Fruit fly (Drosophila melanogaster) whole organism, embryonic: ENCODE data around the gene CG5180.

Experiments
- ATbp ChIP-seq: fragments of 200-800 bp; sonication (Bioruptor generic); optimal IDR thresholded peaks from 2 replicates; lab custom pipeline; 2017; ENCODE audit warnings: missing biosample characterization, mild to moderate bottlenecking, missing genetic modification characterization, missing genetic modification reagents
- Atf-2 ChIP-seq: fragments of 200-800 bp; sonication (Bioruptor generic); optimal IDR thresholded peaks from 2 replicates; lab custom pipeline; 2016; ENCODE audit warnings: missing biosample characterization, missing genetic modification characterization
- Blimp-1 ChIP-seq: fragments of 200-800 bp; sonication (Bioruptor generic); optimal IDR thresholded peaks from 3 replicates; lab custom pipeline; 2018; ENCODE audit warnings: missing biosample characterization, missing genetic modification characterization, mild to moderate bottlenecking, moderate library complexity, missing genetic modification reagents
- CG10147 ChIP-seq: fragments of 200-800 bp; sonication (Bioruptor generic); optimal IDR thresholded peaks from 2 replicates; lab custom pipeline; 2019; ENCODE audit warnings: missing biosample characterization, mild to moderate bottlenecking, missing genetic modification characterization, moderate library complexity
- CG10979 ChIP-seq: fragments of 200-800 bp; sonication (Bioruptor generic); optimal IDR thresholded peaks from 2 replicates; lab custom pipeline; 2018; ENCODE audit warnings: missing biosample characterization, mild to moderate bottlenecking, missing genetic modification characterization, moderate library complexity
- CG11456 ChIP-seq: fragments of 200-800 bp; sonication (Bioruptor generic); IDR thresholded peaks from 3 replicates; pipeline ENCODE4 v1.3.6; 2022; ENCODE audit warnings: missing biosample characterization, missing genetic modification characterization
- CG11560 ChIP-seq: fragments of 200-800 bp; sonication (Bioruptor generic); IDR thresholded peaks from 3 replicates; pipeline ENCODE4 v1.3.6; 2022; ENCODE audit warnings: missing biosample characterization, missing genetic modification characterization
- CG11696 ChIP-seq: fragments of 200-800 bp; sonication (Bioruptor generic); IDR thresholded peaks from 2 replicates; pipeline ENCODE4 v1.3.6; 2022; ENCODE audit warnings: missing biosample characterization, missing genetic modification characterization
- CG14710 ChIP-seq: fragments of 200-800 bp; sonication (Bioruptor generic); optimal IDR thresholded peaks from 3 replicates; lab custom pipeline; 2019; ENCODE audit warnings: missing biosample characterization, mild to moderate bottlenecking, missing genetic modification characterization, moderate library complexity
- CG14965 ChIP-seq: fragments of 200-800 bp; sonication (Bioruptor generic); optimal IDR thresholded peaks from 2 replicates; lab custom pipeline; 2016; ENCODE audit warnings: missing biosample characterization, missing genetic modification characterization, borderline replicate concordance
- CG3281 ChIP-seq: fragments of 200-800 bp; sonication (Bioruptor generic); optimal IDR thresholded peaks from 3 replicates; lab custom pipeline; 2017; ENCODE audit warnings: missing biosample characterization, mild to moderate bottlenecking, missing genetic modification characterization
- CG34224 ChIP-seq: fragments of 200-800 bp; sonication (Bioruptor generic); IDR thresholded peaks from 3 replicates; pipeline ENCODE4 v1.3.6; 2022; ENCODE audit warnings: missing biosample characterization, missing genetic modification characterization; ENCODE audit not compliant: partially characterized antibody
- CG34422 ChIP-seq: fragments of 200-800 bp; sonication (Bioruptor generic); IDR thresholded peaks from 3 replicates; pipeline ENCODE4 v1.3.6; 2022; ENCODE audit warnings: missing biosample characterization, missing genetic modification characterization
- CG5245 ChIP-seq: fragments of 200-800 bp; sonication (Bioruptor generic); optimal IDR thresholded peaks from 3 replicates; lab custom pipeline; 2016; ENCODE audit warnings: missing biosample characterization, missing genetic modification characterization
- CG6683 ChIP-seq: fragments of 200-800 bp; sonication (Bioruptor generic); optimal IDR thresholded peaks from 2 replicates; lab custom pipeline; 2017; ENCODE audit warnings: missing biosample characterization, mild to moderate bottlenecking, missing genetic modification characterization, missing genetic modification reagents
- CG8290 ChIP-seq, 3 experiments: fragments of 200-800 bp; sonication (Bioruptor generic); optimal IDR thresholded peaks; 2 replicates each; lab custom pipeline; 2016 to 2019; ENCODE audit warnings: missing biosample characterization in 3 of 3, missing genetic modification characterization in 3 of 3, mild to moderate bottlenecking in 2 of 3, moderate library complexity in 1 of 3
- CG8924 ChIP-seq: fragments of 200-800 bp; optimal IDR thresholded peaks from 3 replicates; lab custom pipeline; 2019; ENCODE audit warnings: missing biosample characterization, mild to moderate bottlenecking, missing genetic modification characterization, moderate library complexity
- CG9215 ChIP-seq: fragments of 200-800 bp; sonication (Bioruptor generic); IDR thresholded peaks from 2 replicates; pipeline ENCODE4 v1.3.6; 2022; ENCODE audit warnings: missing biosample characterization, missing genetic modification characterization
- CG9932 ChIP-seq: fragments of 200-800 bp; sonication (Bioruptor generic); IDR thresholded peaks from 2 replicates; pipeline ENCODE4 v1.3.6; 2022; ENCODE audit warnings: missing biosample characterization, missing genetic modification characterization
- CkIIα-i1 ChIP-seq: fragments of 200-800 bp; sonication (Bioruptor generic); IDR thresholded peaks from 2 replicates; pipeline ENCODE4 v1.3.6; 2022; ENCODE audit warnings: missing biosample characterization, missing genetic modification characterization
- Dip3 ChIP-seq: fragments of 200-800 bp; sonication (Bioruptor generic); optimal IDR thresholded peaks from 3 replicates; lab custom pipeline; 2016; ENCODE audit warnings: missing biosample characterization, missing genetic modification characterization
- Dll ChIP-seq: fragments of 200-800 bp; sonication (Bioruptor generic); IDR thresholded peaks from 4 replicates; pipeline ENCODE4 v1.3.6; 2022; ENCODE audit warnings: missing biosample characterization, missing genetic modification characterization; ENCODE audit not compliant: partially characterized antibody
- Fer1 ChIP-seq: fragments of 200-800 bp; sonication (Bioruptor generic); optimal IDR thresholded peaks from 2 replicates; lab custom pipeline; 2017; ENCODE audit warnings: missing biosample characterization, mild to moderate bottlenecking, missing genetic modification characterization
- Gsc ChIP-seq: fragments of 200-800 bp; sonication (Bioruptor generic); IDR thresholded peaks from 2 replicates; pipeline ENCODE4 v1.3.6; 2022; ENCODE audit warnings: missing biosample characterization, missing genetic modification characterization
- Hey ChIP-seq: fragments of 200-800 bp; sonication (Bioruptor generic); optimal IDR thresholded peaks from 3 replicates; lab custom pipeline; 2018; ENCODE audit warnings: missing biosample characterization, mild to moderate bottlenecking, missing genetic modification characterization
- Hmr ChIP-seq: fragments of 200-800 bp; sonication (Bioruptor generic); optimal IDR thresholded peaks from 3 replicates; lab custom pipeline; 2017; ENCODE audit warnings: mild to moderate bottlenecking, missing biosample characterization, missing genetic modification reagents, missing genetic modification characterization
- Hr39 ChIP-seq: fragments of >200 bp; optimal IDR thresholded peaks from 2 replicates; lab custom pipeline; 2017
- MBD-R2 ChIP-seq: fragments of 200-800 bp; sonication (Bioruptor generic); IDR thresholded peaks from 2 replicates; pipeline ENCODE4 v1.3.6; 2022; ENCODE audit warnings: missing biosample characterization, missing genetic modification characterization
- Med ChIP-seq: fragments of 200-800 bp; sonication (Bioruptor generic); peaks from one replicate; lab custom pipeline; 2016; ENCODE audit warnings: missing biosample characterization, missing genetic modification characterization, mild to moderate bottlenecking, inconsistent platforms, moderate library complexity
- Myb ChIP-seq: fragments of 200-800 bp; sonication (Bioruptor generic); optimal IDR thresholded peaks from 2 replicates; lab custom pipeline; 2016; ENCODE audit warnings: missing biosample characterization, missing genetic modification characterization
- NFAT ChIP-seq: fragments of 200-800 bp; sonication (Bioruptor generic); IDR thresholded peaks from 2 replicates; pipeline ENCODE4 v1.3.6; 2022; ENCODE audit warnings: missing biosample characterization, missing genetic modification characterization
- NfI ChIP-seq: fragments of 200-800 bp; sonication (Bioruptor generic); optimal IDR thresholded peaks from 3 replicates; lab custom pipeline; 2018; ENCODE audit warnings: missing biosample characterization, mild to moderate bottlenecking, missing genetic modification characterization, moderate library complexity
- Pdp1 ChIP-seq, 2 experiments: fragments of 200-800 bp; sonication (Bioruptor generic); optimal IDR thresholded peaks; 3 replicates each; lab custom pipeline; 2016; ENCODE audit warnings: missing biosample characterization in 2 of 2, missing genetic modification characterization in 2 of 2, mild to moderate bottlenecking in 1 of 2, moderate library complexity in 1 of 2
- Poxn ChIP-seq: fragments of 200-800 bp; sonication (Bioruptor generic); IDR thresholded peaks from 2 replicates; pipeline ENCODE4 v1.3.6; 2022; ENCODE audit warnings: missing biosample characterization, missing genetic modification characterization
- Sox102F ChIP-seq: fragments of 200-800 bp; sonication (Bioruptor generic); optimal IDR thresholded peaks from 2 replicates; lab custom pipeline; 2018; ENCODE audit warnings: missing biosample characterization, mild to moderate bottlenecking, missing genetic modification characterization, moderate library complexity
- Sry-β ChIP-seq: fragments of 200-800 bp; sonication (Bioruptor generic); optimal IDR thresholded peaks from 2 replicates; lab custom pipeline; 2018; ENCODE audit warnings: missing biosample characterization, mild to moderate bottlenecking, missing genetic modification characterization, moderate library complexity
- bowl ChIP-seq: fragments of 200-800 bp; sonication (Bioruptor generic); IDR thresholded peaks from 2 replicates; pipeline ENCODE4 v1.3.6; 2022; ENCODE audit warnings: missing biosample characterization, missing genetic modification characterization
- cato ChIP-seq: fragments of 200-800 bp; sonication (Bioruptor generic); optimal IDR thresholded peaks from 2 replicates; lab custom pipeline; 2016; ENCODE audit warnings: missing biosample characterization, missing genetic modification characterization, borderline replicate concordance
- croc ChIP-seq: fragments of 200-800 bp; sonication (Bioruptor generic); conservative IDR thresholded peaks from 3 replicates; pipeline ENCODE4 v1.3.6; 2022; ENCODE audit warnings: missing biosample characterization, missing genetic modification characterization
- eve ChIP-seq, 2 experiments: fragments of >200 bp; optimal IDR thresholded peaks; 2 replicates each; lab custom pipeline; 2017; ENCODE audit warnings: missing biosample characterization in 2 of 2, missing genetic modification characterization in 2 of 2
- gfzf ChIP-seq: fragments of 200-800 bp; sonication (Bioruptor generic); optimal IDR thresholded peaks from 2 replicates; lab custom pipeline; 2016; ENCODE audit warnings: missing biosample characterization, mild to moderate bottlenecking, missing genetic modification characterization, moderate library complexity
- grau ChIP-seq: fragments of 200-800 bp; optimal IDR thresholded peaks from 3 replicates; lab custom pipeline; 2019; ENCODE audit warnings: missing biosample characterization, mild to moderate bottlenecking, missing genetic modification characterization, moderate library complexity
- gro ChIP-seq: fragments of 200-800 bp; sonication (Bioruptor generic); optimal IDR thresholded peaks from 2 replicates; lab custom pipeline; 2016; ENCODE audit warnings: missing biosample characterization, missing genetic modification characterization
- lmd ChIP-seq: fragments of 200-800 bp; sonication (Bioruptor generic); IDR thresholded peaks from 2 replicates; pipeline ENCODE4 v1.3.6; 2022; ENCODE audit warnings: missing biosample characterization, missing genetic modification characterization
- luna ChIP-seq: fragments of 200-800 bp; sonication (Bioruptor generic); optimal IDR thresholded peaks from 2 replicates; lab custom pipeline; 2016; ENCODE audit warnings: missing biosample characterization, missing genetic modification characterization
- otp ChIP-seq: fragments of 200-800 bp; sonication (Bioruptor generic); IDR thresholded peaks from 3 replicates; pipeline ENCODE4, ENCODE4 v1.3.6; 2022; ENCODE audit warnings: missing biosample characterization, missing genetic modification characterization
- sens ChIP-seq: fragments of 200-800 bp; sonication (Bioruptor generic); peaks from one replicate; lab custom pipeline; 2016; ENCODE audit warnings: missing biosample characterization, missing genetic modification characterization
- slou ChIP-seq: fragments of 200-800 bp; sonication (Bioruptor generic); optimal IDR thresholded peaks from 3 replicates; lab custom pipeline; 2016; ENCODE audit warnings: missing biosample characterization, missing genetic modification characterization
- tna ChIP-seq: fragments of 200-800 bp; sonication (Bioruptor generic); IDR thresholded peaks from 2 replicates; pipeline ENCODE4 v1.3.6; 2022; ENCODE audit warnings: missing biosample characterization, missing genetic modification characterization; ENCODE audit not compliant: partially characterized antibody
- tx ChIP-seq: fragments of 200-800 bp; sonication (Bioruptor generic); optimal IDR thresholded peaks from 2 replicates; lab custom pipeline; 2016; ENCODE audit warnings: missing biosample characterization, missing genetic modification characterization
- vnd ChIP-seq: fragments of 200-800 bp; sonication (Bioruptor generic); IDR thresholded peaks from 3 replicates; pipeline ENCODE4 v1.3.6; 2022; ENCODE audit warnings: missing biosample characterization, missing genetic modification characterization; ENCODE audit not compliant: partially characterized antibody
- wek ChIP-seq: fragments of 200-800 bp; sonication (Bioruptor generic); optimal IDR thresholded peaks from 3 replicates; lab custom pipeline; 2018; ENCODE audit warnings: missing biosample characterization, mild to moderate bottlenecking, missing genetic modification characterization, moderate library complexity

CG5180 gene

dm6 chr3R:20604078-20604477 lies 46.3 kb downstream of the CG5180 start (continued):
- TF ChIP-seq bowl (GFP tag; lab: Robert Waterston, UW) = no peak
- no peak for TF ChIP-seq vnd (GFP tag; lab: Robert Waterston, UW)
- TF ChIP-seq wek (GFP tag; lab: Kevin White, UChicago) = no peak
- TF ChIP-seq Blimp-1 (GFP tag; lab: Kevin White, UChicago) = no peak
- no peak for TF ChIP-seq CG5245
- no peak for TF ChIP-seq Sry-β
- TF ChIP-seq CG14965 = no peak
- TF ChIP-seq CG34224 (GFP tag; lab: Robert Waterston, UW) = no peak
- no peak for TF ChIP-seq CG11696 (GFP tag; lab: Robert Waterston, UW)
- no peak for TF ChIP-seq gfzf (GFP tag; lab: Kevin White, UChicago)
- TF ChIP-seq Hey (tag; lab: Kevin White, UChicago) = no peak
- TF ChIP-seq CkIIα-i1 (GFP tag; lab: Robert Waterston, UW) = no peak
- no peak for TF ChIP-seq Dip3 (GFP tag; lab: Kevin White, UChicago)
- no peak for TF ChIP-seq Atf-2
- TF ChIP-seq CG9215 (GFP tag; lab: Robert Waterston, UW) = no peak
- TF ChIP-seq CG9932 (GFP tag; lab: Robert Waterston, UW) = no peak
- TF ChIP-seq CG14710 (tag; lab: Kevin White, UChicago) = no peak
- no peak for TF ChIP-seq cato (GFP tag; lab: Kevin White, UChicago)
- no peak for TF ChIP-seq Poxn (GFP tag; lab: Robert Waterston, UW)
- no peak for TF ChIP-seq Gsc (GFP tag; lab: Robert Waterston, UW)
- no peak for TF ChIP-seq Sox102F (GFP tag; lab: Kevin White, UChicago)
- no peak for TF ChIP-seq CG34422
- no peak for TF ChIP-seq CG3281 (GFP tag; lab: Kevin White, UChicago)
- TF ChIP-seq otp (GFP tag; lab: Robert Waterston, UW) = no peak
- TF ChIP-seq CG11456 (GFP tag; lab: Robert Waterston, UW) = 0 out of 3 replicates have a peak, but pooled peaks have one; percentile 7
- TF ChIP-seq Fer1 = no peak
- TF ChIP-seq Dll (GFP tag; lab: Robert Waterston, UW) = no peak
- TF ChIP-seq sens (GFP tag; lab: Kevin White, UChicago) = no peak
- TF ChIP-seq MBD-R2 (GFP tag; lab: Robert Waterston, UW) = no peak
- TF ChIP-seq eve (GFP tag; optimal IDR thresholded peaks at IDR 0.05; lab: Kevin White, UChicago) = no peak
- no peak for TF ChIP-seq CG10979
- TF ChIP-seq tna (GFP tag; lab: Robert Waterston, UW) = no peak
- TF ChIP-seq NFAT = no peak
- TF ChIP-seq CG8924 = no peak
- TF ChIP-seq CG8290 (GFP tag; optimal IDR thresholded peaks at IDR 0.05; lab: Kevin White, UChicago) = no peak
- TF ChIP-seq CG8290 (tag; optimal IDR thresholded peaks at IDR 0.05; lab: Kevin White, UChicago) = peak in 1 of 2 experiments; percentile 46
- no peak for TF ChIP-seq slou
- TF ChIP-seq Pdp1 (GFP tag; optimal IDR thresholded peaks at IDR 0.05; lab: Kevin White, UChicago) = peak in 1 of 2 experiments; percentile 10
- TF ChIP-seq CG11560 (tag; lab: Robert Waterston, UW) = no peak

dm6 chr3R:20605078-20605477 lies 47.3 kb downstream of the CG5180 start:
- TF ChIP-seq tx (GFP tag; lab: Kevin White, UChicago) (no peak), luna (no peak), croc (no peak), grau (tag; lab: Kevin White, UChicago) (peak; percentile 38), slou (no peak), Med (peak; percentile 9), ATbp (GFP tag; lab: Kevin White, UChicago) (no peak), CG6683 (GFP tag; lab: Kevin White, UChicago) (no peak), lmd (GFP tag; lab: Robert Waterston, UW) (no peak), Myb (GFP tag; lab: Kevin White, UChicago) (no peak), CG10147 (GFP tag; lab: Kevin White, UChicago) (no peak), Hmr (GFP tag; lab: Kevin White, UChicago) (no peak), gro (GFP tag; lab: Kevin White, UChicago) (no peak), Fer1 (no peak), Hr39 (peak; percentile 45), NfI (no peak)
